Fruit fly (Drosophila melanogaster): Measurements from ENCODE around the gene Tengl2.

Gene Tengl2

dm6 chr2L:2202018-2202852, 36.9 kb downstream of the Tengl2 start:
- TF ChIP-seq pan (optimal IDR thresholded peaks at IDR 0.05): no peak
- TF ChIP-seq sage (GFP tag; optimal IDR thresholded peaks at IDR 0.05): peak; percentile 99
- no peak for TF ChIP-seq usp (GFP tag; optimal IDR thresholded peaks at IDR 0.05)
- TF ChIP-seq tai (GFP tag; optimal IDR thresholded peaks at IDR 0.05): peak; percentile 99
- peak; percentile 100 for TF ChIP-seq h (GFP tag; optimal IDR thresholded peaks at IDR 0.05)
- TF ChIP-seq fru (GFP tag; optimal IDR thresholded peaks at IDR 0.05): peak; percentile 100
- TF ChIP-seq woc (GFP tag; optimal IDR thresholded peaks at IDR 0.05): peak; percentile 100
- TF ChIP-seq dmrt93B (GFP tag; optimal IDR thresholded peaks at IDR 0.05): peak; percentile 99
- TF ChIP-seq Hr78 (GFP tag; optimal IDR thresholded peaks at IDR 0.05): no peak
- TF ChIP-seq ey (GFP tag; optimal IDR thresholded peaks at IDR 0.05): peak; percentile 100
- peak; percentile 87 for TF ChIP-seq Dif (GFP tag; optimal IDR thresholded peaks at IDR 0.05; ENCODE audit: partially characterized antibody)
- peak; percentile 100 for TF ChIP-seq br (GFP tag; optimal IDR thresholded peaks at IDR 0.05)
- peak; percentile 94 for TF ChIP-seq Mio (GFP tag; optimal IDR thresholded peaks at IDR 0.05)
- peak; percentile 98 for TF ChIP-seq dsf (GFP tag; optimal IDR thresholded peaks at IDR 0.05; ENCODE audit: borderline replicate concordance)
- peak; percentile 24 for TF ChIP-seq N (GFP tag; optimal IDR thresholded peaks at IDR 0.05)
- TF ChIP-seq CG9705 (GFP tag; optimal IDR thresholded peaks at IDR 0.05): peak; percentile 98
- peak; percentile 100 for TF ChIP-seq HLH106 (tag; optimal IDR thresholded peaks at IDR 0.05)
- TF ChIP-seq Myc (optimal IDR thresholded peaks at IDR 0.05): no peak
- peak; percentile 99 for TF ChIP-seq CG32264 (GFP tag; optimal IDR thresholded peaks at IDR 0.05)
- TF ChIP-seq GATAd (GFP tag; optimal IDR thresholded peaks at IDR 0.05): no peak
- peak; percentile 99 for TF ChIP-seq brk (GFP tag; optimal IDR thresholded peaks at IDR 0.05)
- TF ChIP-seq lola (GFP tag; optimal IDR thresholded peaks at IDR 0.05): no peak
- TF ChIP-seq dl (GFP tag; optimal IDR thresholded peaks at IDR 0.05; ENCODE audit: insufficient read depth in 1 of 2, partially characterized antibody in 2 of 2): peak; percentile 74 to 82
- TF ChIP-seq Hr83 (GFP tag; optimal IDR thresholded peaks at IDR 0.05; ENCODE audit: poor library complexity, severe bottlenecking): peak; percentile 84
- peak; percentile 98 to 100 for TF ChIP-seq foxo (GFP tag; optimal IDR thresholded peaks at IDR 0.05)
- TF ChIP-seq OdsH (GFP tag; optimal IDR thresholded peaks at IDR 0.05): peak; percentile 100
- TF ChIP-seq rgr (GFP tag; optimal IDR thresholded peaks at IDR 0.05): peak; percentile 100
- TF ChIP-seq psq (GFP tag; optimal IDR thresholded peaks at IDR 0.05): peak; percentile 99
- peak; percentile 99 for TF ChIP-seq Jra (GFP tag; optimal IDR thresholded peaks at IDR 0.05)
- TF ChIP-seq Hnf4 (GFP tag; optimal IDR thresholded peaks at IDR 0.05): peak; percentile 100
- TF ChIP-seq Sp1 (GFP tag; optimal IDR thresholded peaks at IDR 0.05): peak; percentile 100
- peak; percentile 97 for TF ChIP-seq sv (GFP tag; optimal IDR thresholded peaks at IDR 0.05)
- peak; percentile 1 for TF ChIP-seq Abd-B (GFP tag; optimal IDR thresholded peaks at IDR 0.05)
- TF ChIP-seq Vsx2 (GFP tag; optimal IDR thresholded peaks at IDR 0.05; ENCODE audit: partially characterized antibody): peak; percentile 87
- TF ChIP-seq CrebA (GFP tag; optimal IDR thresholded peaks at IDR 0.05; ENCODE audit: borderline replicate concordance): peak; percentile 97
- TF ChIP-seq Dfd (GFP tag; optimal IDR thresholded peaks at IDR 0.05): no peak
- TF ChIP-seq Rel (GFP tag; optimal IDR thresholded peaks at IDR 0.05): peak; percentile 100
- peak; percentile 64 for TF ChIP-seq Rel (tag; optimal IDR thresholded peaks at IDR 0.05)
- TF ChIP-seq jim (GFP tag; optimal IDR thresholded peaks at IDR 0.05): peak; percentile 54

- no peak for TF ChIP-seq Myc (optimal IDR thresholded peaks at IDR 0.05)
- TF ChIP-seq fru (GFP tag; optimal IDR thresholded peaks at IDR 0.05): peak; percentile 76
- TF ChIP-seq rgr (GFP tag; optimal IDR thresholded peaks at IDR 0.05): peak; percentile 78
- TF ChIP-seq jim (GFP tag; optimal IDR thresholded peaks at IDR 0.05): no peak
- TF ChIP-seq Hr78 (GFP tag; optimal IDR thresholded peaks at IDR 0.05): no peak
- TF ChIP-seq sv (GFP tag; optimal IDR thresholded peaks at IDR 0.05): peak; percentile 64
- peak; percentile 74 for TF ChIP-seq HLH106 (tag; optimal IDR thresholded peaks at IDR 0.05)
- TF ChIP-seq usp (GFP tag; optimal IDR thresholded peaks at IDR 0.05): no peak
- no peak for TF ChIP-seq Jra (GFP tag; optimal IDR thresholded peaks at IDR 0.05)
- TF ChIP-seq br (GFP tag; optimal IDR thresholded peaks at IDR 0.05): peak; percentile 76
- peak; percentile 85 for TF ChIP-seq h (GFP tag; optimal IDR thresholded peaks at IDR 0.05)
- no peak for TF ChIP-seq Vsx2 (GFP tag; optimal IDR thresholded peaks at IDR 0.05; ENCODE audit: partially characterized antibody)
- TF ChIP-seq sage (GFP tag; optimal IDR thresholded peaks at IDR 0.05): peak; percentile 61
- peak; percentile 78 for TF ChIP-seq Sp1 (GFP tag; optimal IDR thresholded peaks at IDR 0.05)
- peak; percentile 7 for TF ChIP-seq CrebA (GFP tag; optimal IDR thresholded peaks at IDR 0.05; ENCODE audit: borderline replicate concordance)
- TF ChIP-seq Hr83 (GFP tag; optimal IDR thresholded peaks at IDR 0.05; ENCODE audit: poor library complexity, severe bottlenecking): no peak
- TF ChIP-seq lola (GFP tag; optimal IDR thresholded peaks at IDR 0.05): no peak
- no peak for TF ChIP-seq dsf (GFP tag; optimal IDR thresholded peaks at IDR 0.05; ENCODE audit: borderline replicate concordance)
- TF ChIP-seq foxo (GFP tag; optimal IDR thresholded peaks at IDR 0.05): peak in 1 of 2 experiments; percentile 82
- peak; percentile 51 for TF ChIP-seq tai (GFP tag; optimal IDR thresholded peaks at IDR 0.05)
- TF ChIP-seq N (GFP tag; optimal IDR thresholded peaks at IDR 0.05): no peak
- peak; percentile 47 for TF ChIP-seq brk (GFP tag; optimal IDR thresholded peaks at IDR 0.05)
- TF ChIP-seq CG32264 (GFP tag; optimal IDR thresholded peaks at IDR 0.05): peak; percentile 72
- peak; percentile 58 for TF ChIP-seq dmrt93B (GFP tag; optimal IDR thresholded peaks at IDR 0.05)
- TF ChIP-seq dl (GFP tag; optimal IDR thresholded peaks at IDR 0.05; ENCODE audit: insufficient read depth in 1 of 2, partially characterized antibody in 2 of 2): no peak
- no peak for TF ChIP-seq pan (optimal IDR thresholded peaks at IDR 0.05)
- no peak for TF ChIP-seq Abd-B (GFP tag; optimal IDR thresholded peaks at IDR 0.05)
- peak; percentile 24 for TF ChIP-seq woc (GFP tag; optimal IDR thresholded peaks at IDR 0.05)
- no peak for TF ChIP-seq GATAd (GFP tag; optimal IDR thresholded peaks at IDR 0.05)
- TF ChIP-seq Mio (GFP tag; optimal IDR thresholded peaks at IDR 0.05): no peak
- no peak for TF ChIP-seq Dfd (GFP tag; optimal IDR thresholded peaks at IDR 0.05)
- TF ChIP-seq Rel (GFP tag; optimal IDR thresholded peaks at IDR 0.05): no peak
- TF ChIP-seq Rel (tag; optimal IDR thresholded peaks at IDR 0.05): no peak
- peak; percentile 65 for TF ChIP-seq Hnf4 (GFP tag; optimal IDR thresholded peaks at IDR 0.05)
- TF ChIP-seq ey (GFP tag; optimal IDR thresholded peaks at IDR 0.05): peak; percentile 78
- TF ChIP-seq Dif (GFP tag; optimal IDR thresholded peaks at IDR 0.05; ENCODE audit: partially characterized antibody): no peak
- TF ChIP-seq CG9705 (GFP tag; optimal IDR thresholded peaks at IDR 0.05): peak; percentile 25
- TF ChIP-seq OdsH (GFP tag; optimal IDR thresholded peaks at IDR 0.05): peak; percentile 73
- TF ChIP-seq psq (GFP tag; optimal IDR thresholded peaks at IDR 0.05): peak; percentile 48
Measured at dm6 chr2L:2201107-2201561, 38.0 kb downstream of the Tengl2 start.

Data from whole organism, wandering third instar larva.